Worm (Caenorhabditis elegans) whole organism, L4/young adult: ENCODE measurements around the gene nhr-146.

Source experiments
- dao-5 ChIP-seq: sonication (generic microtip); optimal IDR thresholded peaks from 2 replicates; lab custom pipeline; 2016; ENCODE audit warnings: missing genotype, missing genetic modification characterization, moderate library complexity, missing compliant biosample characterization
- him-1 ChIP-seq: sonication (generic microtip); optimal IDR thresholded peaks from 2 replicates; lab custom pipeline; 2016; ENCODE audit warnings: missing genotype, missing genetic modification reagents, missing genetic modification characterization, missing compliant biosample characterization

DNA sequence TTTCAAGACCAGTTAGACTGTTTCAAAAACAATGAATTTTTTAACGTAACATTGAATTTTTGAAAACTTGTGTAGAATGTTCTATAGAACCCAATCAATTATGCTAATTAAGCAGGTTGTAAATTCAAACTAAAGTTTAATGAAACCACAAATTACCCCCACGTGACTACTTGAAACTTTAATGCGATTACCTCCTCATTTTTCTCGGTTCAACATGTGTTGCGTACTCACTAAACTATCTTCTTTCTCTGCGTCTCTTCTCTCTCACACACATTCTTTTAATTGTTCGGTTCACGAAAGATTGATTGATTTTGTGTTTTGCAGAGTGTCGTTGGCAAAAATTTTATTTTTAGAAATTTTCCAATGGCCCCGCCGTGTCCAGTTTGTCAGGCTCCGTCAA lies 2.9 kb upstream of the nhr-146 start, which contains the start of gene nhr-87:
- no peak for TF ChIP-seq him-1 (tag; lab: Kevin White, UChicago)
- no peak for TF ChIP-seq dao-5 (tag; lab: Kevin White, UChicago)
